Fruit fly (Drosophila melanogaster) Kc167 (cell line): ENCODE data around the gene CG34126.

Experiments
- Myc ChIP-seq: fragments of >200 bp; optimal IDR thresholded peaks from 2 replicates; lab custom pipeline; 2017; ENCODE audit warnings: missing external identifiers
- Sin3A ChIP-seq: fragments of >200 bp; optimal IDR thresholded peaks from 2 replicates; lab custom pipeline; 2018; ENCODE audit warnings: missing external identifiers
- h ChIP-seq: fragments of >200 bp; optimal IDR thresholded peaks from 3 replicates; lab custom pipeline; 2018; ENCODE audit warnings: missing external identifiers
- insv ChIP-seq: fragments of >200 bp; optimal IDR thresholded peaks from 3 replicates; lab custom pipeline; 2018; ENCODE audit warnings: missing external identifiers
- psq ChIP-seq: fragments of >200 bp; optimal IDR thresholded peaks from 2 replicates; lab custom pipeline; 2017; ENCODE audit warnings: missing external identifiers
- ttk ChIP-seq: sonication (Bioruptor generic); optimal IDR thresholded peaks from 2 replicates; lab custom pipeline; 2017; ENCODE audit warnings: missing external identifiers

- TF ChIP-seq insv, result no peak
- TF ChIP-seq Myc (lab: Kevin White, UChicago), result no peak
- no peak for TF ChIP-seq psq (lab: Kevin White, UChicago)
- TF ChIP-seq Sin3A (lab: Kevin White, UChicago), result no peak
- TF ChIP-seq h (lab: Kevin White, UChicago), result no peak
- no peak for TF ChIP-seq ttk
Observed at dm6 chr2L:4932284-4932683, 49.1 kb upstream of the CG34126 start, which contains the start of gene hoe1.
